Fruit fly (Drosophila melanogaster): ENCODE measurements around the gene chico.

DNA sequence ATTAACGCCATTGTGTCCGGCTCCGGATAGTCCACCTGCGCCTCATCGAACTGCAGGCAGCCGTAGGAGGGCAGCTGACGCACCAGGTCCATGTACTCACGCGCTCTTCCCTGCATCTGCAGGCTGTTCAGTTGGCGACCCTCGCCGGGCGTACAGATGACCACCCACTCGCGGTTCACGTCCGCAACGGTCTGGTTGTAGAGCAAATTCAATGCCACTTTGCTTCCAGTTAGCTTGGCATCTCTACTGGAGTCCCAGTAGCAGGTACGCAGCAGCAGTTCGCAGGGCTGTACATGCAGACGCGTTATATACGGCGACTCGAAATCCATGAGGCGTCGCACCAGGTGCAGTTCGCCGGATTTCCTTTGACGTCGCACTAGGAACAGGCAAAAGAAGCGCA lies 40.9 kb downstream of the chico start:
- TF ChIP-seq emc (GFP tag; optimal IDR thresholded peaks at IDR 0.05) (no peak), CG30020 (tag; optimal IDR thresholded peaks at IDR 0.05) (no peak), CG11504 (tag; optimal IDR thresholded peaks at IDR 0.05) (no peak), fu2 (GFP tag; optimal IDR thresholded peaks at IDR 0.05) (no peak), nerfin-2 (GFP tag; IDR thresholded peaks at IDR 0.05; ENCODE audit: partially characterized antibody) (no peak)
